Worm (Caenorhabditis elegans) whole organism, L4 larva: ENCODE measurements around the gene C55A6.10.
"Not testable (repeated sequence)": the region's sequence is repeated elsewhere in the genome, so short reads cannot be mapped to it uniquely, and the experiment has no call there.

ENCODE experiments used
- F44E2.7 ChIP-seq: fragments of 200-800 bp; sonication (Bioruptor generic); IDR thresholded peaks from 2 replicates; pipeline ENCODE4 v2.1.2; 2022; ENCODE audit warnings: missing genetic modification characterization, missing compliant biosample characterization
- R02D3.7 ChIP-seq: fragments of 150-350 bp; sonication (generic microtip); optimal IDR thresholded peaks from 3 replicates; lab custom pipeline; 2014; ENCODE audit warnings: missing biosample characterization, missing genetic modification characterization
- T20F7.1 ChIP-seq: fragments of 200-800 bp; sonication (Bioruptor generic); optimal IDR thresholded peaks from 2 replicates; lab custom pipeline; 2018; ENCODE audit warnings: mild to moderate bottlenecking, missing genetic modification characterization, missing compliant biosample characterization
- T26A8.4 ChIP-seq: fragments of 200-800 bp; sonication (Bioruptor generic); IDR thresholded peaks from 2 replicates; pipeline ENCODE4 v1.3.6; 2022; ENCODE audit warnings: missing genetic modification characterization, missing compliant biosample characterization
- ZK546.5 ChIP-seq, 2 experiments: sonication (generic microtip); optimal IDR thresholded peaks; 2 replicates each; lab custom pipeline; 2017; ENCODE audit warnings: missing biosample characterization in 2 of 2, missing genetic modification characterization in 2 of 2
- aly-2 ChIP-seq: sonication (generic microtip); optimal IDR thresholded peaks from 2 replicates; lab custom pipeline; 2018; ENCODE audit warnings: missing biosample characterization, missing genetic modification characterization
- ceh-32 ChIP-seq: sonication (generic microtip); optimal IDR thresholded peaks from 2 replicates; lab custom pipeline; 2016; ENCODE audit warnings: mild to moderate bottlenecking, missing genetic modification characterization, missing compliant biosample characterization; ENCODE audit not compliant: poor library complexity
- ceh-62 ChIP-seq: sonication (generic microtip); optimal IDR thresholded peaks from 2 replicates; lab custom pipeline; 2017; ENCODE audit warnings: missing biosample characterization, missing genetic modification characterization
- ces-1 ChIP-seq: fragments of 150-350 bp; sonication (generic microtip); optimal IDR thresholded peaks from 4 replicates; lab custom pipeline; 2014; ENCODE audit warnings: missing biosample characterization, missing genetic modification reagents, missing genetic modification characterization
- dmd-8 ChIP-seq: fragments of 200-800 bp; sonication (Bioruptor generic); IDR thresholded peaks from 2 replicates; pipeline ENCODE4 v1.3.6; 2022; ENCODE audit warnings: missing genetic modification characterization, missing compliant biosample characterization
- dve-1 ChIP-seq: sonication (generic microtip); optimal IDR thresholded peaks from 2 replicates; lab custom pipeline; 2017; ENCODE audit warnings: antibody characterized with exemption, mild to moderate bottlenecking, missing genetic modification characterization, missing compliant biosample characterization; ENCODE audit not compliant: insufficient read depth
- egl-27 ChIP-seq: sonication (generic microtip); optimal IDR thresholded peaks from 3 replicates; lab custom pipeline; 2017; ENCODE audit warnings: missing biosample characterization, missing genetic modification reagents, missing genetic modification characterization
- gei-8 ChIP-seq: fragments of 200-800 bp; sonication (Bioruptor generic); optimal IDR thresholded peaks from 2 replicates; lab custom pipeline; 2018; ENCODE audit warnings: mild to moderate bottlenecking, missing genetic modification characterization, missing compliant biosample characterization
- jun-1 ChIP-seq: fragments of 150-350 bp; optimal IDR thresholded peaks from 2 replicates; lab custom pipeline; 2014; ENCODE audit warnings: missing biosample characterization, missing genetic modification reagents, missing genetic modification characterization
- lim-7 ChIP-seq: fragments of 200-800 bp; sonication (Bioruptor generic); IDR thresholded peaks from 2 replicates; pipeline ENCODE4 v1.3.6; 2022; ENCODE audit warnings: missing genetic modification characterization, missing compliant biosample characterization
- lir-3 ChIP-seq: sonication (generic microtip); optimal IDR thresholded peaks from 2 replicates; lab custom pipeline; 2016; ENCODE audit warnings: mild to moderate bottlenecking, missing genetic modification characterization, missing compliant biosample characterization
- lsy-2 ChIP-seq, 2 experiments: fragments of 150-350 bp in 1 of 2; sonication (generic microtip) in 1 of 2; optimal IDR thresholded peaks; 2 replicates each; lab custom pipeline; 2014 to 2017; ENCODE audit warnings: missing biosample characterization in 2 of 2, missing genetic modification characterization in 2 of 2
- madf-5 ChIP-seq, 2 experiments: fragments of 200-800 bp; sonication (Bioruptor generic); IDR thresholded peaks; 2 replicates each; pipeline ENCODE4 v1.3.6; 2022; ENCODE audit warnings: missing compliant biosample characterization in 2 of 2, missing genetic modification characterization in 2 of 2
- nhr-102 ChIP-seq: sonication (generic microtip); optimal IDR thresholded peaks from 2 replicates; lab custom pipeline; 2016; ENCODE audit warnings: mild to moderate bottlenecking, missing genetic modification characterization, moderate library complexity, missing compliant biosample characterization
- nhr-11 ChIP-seq: fragments of 150-350 bp; optimal IDR thresholded peaks from 2 replicates; lab custom pipeline; 2014; ENCODE audit warnings: missing biosample characterization, missing genetic modification characterization
- nhr-25 ChIP-seq: sonication (generic microtip); optimal IDR thresholded peaks from 2 replicates; lab custom pipeline; 2017; ENCODE audit warnings: missing genetic modification characterization, mild to moderate bottlenecking, missing compliant biosample characterization, antibody characterized with exemption, moderate library complexity, borderline replicate concordance; ENCODE audit not compliant: insufficient read depth
- nhr-28 ChIP-seq: fragments of 150-350 bp; optimal IDR thresholded peaks from 2 replicates; lab custom pipeline; 2014; ENCODE audit warnings: missing biosample characterization, missing genetic modification characterization
- nhr-41 ChIP-seq: fragments of 200-800 bp; sonication (Bioruptor generic); IDR thresholded peaks from 2 replicates; pipeline ENCODE4 v1.3.6; 2022; ENCODE audit warnings: missing genetic modification reagents, missing genetic modification characterization, missing compliant biosample characterization
- nhr-42 ChIP-seq: fragments of 200-800 bp; sonication (Bioruptor generic); IDR thresholded peaks from 2 replicates; pipeline ENCODE4 v1.3.6; 2022; ENCODE audit warnings: missing genetic modification characterization, missing compliant biosample characterization
- nhr-48 ChIP-seq: sonication (generic microtip); optimal IDR thresholded peaks from 2 replicates; lab custom pipeline; 2016; ENCODE audit warnings: mild to moderate bottlenecking, missing genetic modification characterization, missing compliant biosample characterization
- pqm-1 ChIP-seq: sonication (generic microtip); optimal IDR thresholded peaks from 2 replicates; lab custom pipeline; 2017; ENCODE audit warnings: missing biosample characterization, missing genetic modification characterization
- tra-1 ChIP-seq: fragments of 200-800 bp; sonication (Bioruptor generic); IDR thresholded peaks from 2 replicates; pipeline ENCODE4 v1.3.6; 2022; ENCODE audit warnings: missing genetic modification reagents, missing genetic modification characterization, missing compliant biosample characterization
- unc-130 ChIP-seq: sonication (generic microtip); optimal IDR thresholded peaks from 2 replicates; lab custom pipeline; 2016; ENCODE audit warnings: missing genetic modification reagents, missing genetic modification characterization, missing compliant biosample characterization
- unc-62 ChIP-seq, 3 experiments: fragments of 150-350 bp in 1 of 3; sonication (generic microtip); optimal IDR thresholded peaks in 2 of 3; peaks in 1 of 3; 1 replicate in 1 of 3; 2 replicates in 2 of 3; lab custom pipeline; 2014 to 2017; ENCODE audit warnings: missing biosample characterization in 3 of 3, missing genetic modification characterization in 3 of 3, missing genetic modification reagents in 3 of 3, missing genotype in 1 of 3
- vab-7 ChIP-seq: fragments of 200-800 bp; sonication (Bioruptor generic); IDR thresholded peaks from 2 replicates; pipeline ENCODE4 v1.3.6; 2022; ENCODE audit warnings: missing genetic modification reagents, missing genetic modification characterization, missing compliant biosample characterization
- zag-1 ChIP-seq: fragments of 150-350 bp; optimal IDR thresholded peaks from 2 replicates; lab custom pipeline; 2014; ENCODE audit warnings: missing biosample characterization, missing genetic modification characterization
- zip-11 ChIP-seq: fragments of 200-800 bp; sonication (Bioruptor generic); IDR thresholded peaks from 2 replicates; pipeline ENCODE4 v1.3.6; 2022; ENCODE audit warnings: missing genetic modification characterization, missing compliant biosample characterization
- zip-2 ChIP-seq: fragments of 150-350 bp; optimal IDR thresholded peaks from 2 replicates; lab custom pipeline; 2014; ENCODE audit warnings: missing biosample characterization, missing genetic modification characterization
- ztf-7 ChIP-seq: fragments of 150-350 bp; optimal IDR thresholded peaks from 2 replicates; lab custom pipeline; 2014; ENCODE audit warnings: missing biosample characterization, missing genetic modification characterization

The C55A6.10 gene

DNA sequence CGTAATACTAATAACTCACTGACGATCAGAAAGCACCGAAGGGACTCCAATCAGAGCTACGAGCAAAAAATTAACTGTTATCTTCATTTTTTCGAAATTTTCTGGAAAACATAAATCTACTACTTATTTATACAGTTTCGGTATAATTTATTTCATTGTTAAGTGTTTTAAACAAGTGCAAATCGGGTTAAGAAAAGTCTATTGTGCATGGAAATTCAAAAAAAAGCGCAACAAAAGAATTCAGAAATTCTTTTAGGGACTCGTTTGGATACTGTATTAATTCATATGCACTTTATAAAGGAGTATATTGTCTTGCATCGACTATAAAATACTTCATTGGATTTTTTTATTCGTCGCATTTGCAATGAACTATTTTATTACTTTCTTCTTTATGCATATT, 32.9 kb upstream of the C55A6.10 start, which contains the start of the genes nas-20 and nas-21:
TSS of gene nas-20 (minus strand) at position 101 of the 400 bp plus-strand sequence.
TSS of gene nas-21 (plus strand) at position 356 of the 400 bp plus-strand sequence.
- TF ChIP-seq zip-11 (GFP tag; lab: Robert Waterston, UW) (no peak), ztf-7 (no peak)
- TF ChIP-seq, all 104 proteins: peak for 0

DNA sequence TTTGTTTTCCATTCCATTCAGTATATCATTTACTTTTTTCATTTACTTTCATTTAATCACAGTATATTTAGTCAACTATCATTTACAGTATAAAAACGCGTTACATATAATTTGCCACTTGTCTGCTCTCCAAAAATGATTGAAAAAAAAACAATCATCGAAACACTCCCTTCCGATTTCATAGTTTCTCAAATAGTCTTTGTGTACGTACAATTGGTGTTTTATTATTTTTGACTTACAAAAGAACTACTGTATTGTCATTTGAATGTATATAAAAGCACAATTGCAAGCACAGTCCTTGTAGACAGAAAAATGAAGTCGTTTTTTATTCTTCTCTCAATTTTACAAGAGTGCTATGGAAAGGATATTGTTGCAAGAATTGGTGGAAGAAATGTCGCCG, 30.7 kb upstream of the C55A6.10 start, which contains the start of gene nas-22:
TSS of gene nas-22 (plus strand) at position 301 of the 400 bp plus-strand sequence.
- TF ChIP-seq nhr-42 (GFP tag; lab: Robert Waterston, UW), result no peak
- no peak for TF ChIP-seq R02D3.7 (tag; lab: Kevin White, UChicago)
- TF ChIP-seq tra-1 (GFP tag; lab: Robert Waterston, UW), result no peak
- no peak for TF ChIP-seq F44E2.7 (GFP tag; lab: Robert Waterston, UW)
- no peak for TF ChIP-seq nhr-41
- no peak for TF ChIP-seq ZK546.5 (tag; optimal IDR thresholded peaks at IDR 0.05; lab: Kevin White, UChicago)
- no peak for TF ChIP-seq nhr-11 (tag; lab: Kevin White, UChicago)
- no peak for TF ChIP-seq pqm-1
- no peak for TF ChIP-seq unc-62 (GFP tag; optimal IDR thresholded peaks at IDR 0.05 in 1 of 2; lab: Kevin White, UChicago)
- no peak for TF ChIP-seq unc-62 (tag; optimal IDR thresholded peaks at IDR 0.05; lab: Kevin White, UChicago)
- no peak for TF ChIP-seq lir-3 (tag; lab: Kevin White, UChicago)
- no peak for TF ChIP-seq vab-7 (GFP tag; lab: Robert Waterston, UW)
- no peak for TF ChIP-seq ceh-62 (tag; lab: Kevin White, UChicago)
- TF ChIP-seq dve-1 (tag; lab: Kevin White, UChicago), result no peak

DNA sequence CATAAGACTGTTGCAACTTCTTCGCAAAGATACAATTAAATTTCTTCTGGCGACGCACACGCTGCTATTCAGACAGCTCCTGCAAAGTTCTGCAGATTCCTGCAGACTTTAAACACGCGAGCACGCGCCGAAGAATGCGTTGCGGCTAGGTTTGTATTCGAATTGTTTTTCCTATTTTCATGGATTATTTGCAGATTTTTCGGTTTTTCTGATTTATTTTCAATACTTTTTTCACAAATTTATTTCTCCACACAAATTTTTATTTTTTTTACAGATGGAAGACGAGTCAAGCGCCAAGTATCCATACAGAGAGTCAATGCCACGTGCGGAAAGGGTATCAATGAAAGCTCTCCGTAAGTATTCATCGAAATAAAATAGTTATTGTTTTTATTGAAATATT, 29.5 kb upstream of the C55A6.10 start, which contains the start of gene T11F9.7:
TSS of gene T11F9.7 (plus strand) at position 301 of the 400 bp plus-strand sequence.
- TF ChIP-seq lsy-2 (tag; optimal IDR thresholded peaks at IDR 0.05; lab: Kevin White, UChicago); ces-1 (GFP tag; lab: Kevin White, UChicago); nhr-25: not testable (repeated sequence)

DNA sequence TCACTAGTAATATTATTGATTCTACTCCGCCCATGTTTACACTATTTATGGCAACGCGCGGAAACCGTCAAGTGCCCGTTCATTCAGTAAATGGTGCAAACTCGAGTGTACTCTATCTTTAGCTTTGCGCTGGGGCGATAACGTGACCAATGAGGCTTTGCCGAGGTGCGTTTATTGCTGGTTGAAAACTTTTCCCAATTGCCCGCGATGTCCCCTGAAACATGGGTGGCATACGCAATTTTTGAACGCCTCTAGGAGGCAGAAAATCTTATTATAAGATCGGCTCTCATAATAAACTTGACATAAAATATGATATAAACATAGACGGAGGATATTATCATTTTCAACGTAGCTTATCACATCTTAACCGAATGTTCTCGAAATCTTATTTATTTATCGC, 27.1 kb upstream of the C55A6.10 start:
- TF ChIP-seq unc-130 (GFP tag; lab: Kevin White, UChicago) (peak; percentile 53), unc-62 (GFP tag; optimal IDR thresholded peaks at IDR 0.05 in 1 of 2; lab: Kevin White, UChicago) (peak in 1 of 2 experiments; percentile 41)
- not testable (repeated sequence) for TF ChIP-seq unc-62 (tag; optimal IDR thresholded peaks at IDR 0.05; lab: Kevin White, UChicago)

DNA sequence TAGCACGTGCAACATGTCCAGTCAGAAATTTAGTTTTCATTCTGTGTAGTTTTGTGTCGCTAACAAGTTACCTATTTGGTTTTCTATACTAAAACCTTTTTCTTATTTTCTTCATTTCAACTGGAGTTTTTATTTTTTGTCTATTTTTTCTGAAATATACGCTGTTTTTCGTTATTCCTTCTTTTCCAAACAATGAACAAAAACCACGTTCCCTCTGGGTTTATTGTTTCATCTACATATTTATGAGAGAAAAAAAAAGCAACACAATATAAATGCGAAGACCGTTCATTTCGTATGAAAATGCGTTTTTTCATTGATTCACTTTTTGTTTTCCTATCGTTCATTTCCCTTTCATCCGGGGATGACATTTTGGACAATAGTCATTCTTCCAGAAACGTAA, 25.7 kb upstream of the C55A6.10 start, which contains the start of gene T11F9.22:
TSS of gene T11F9.22 (plus strand) at position 301 of the 400 bp plus-strand sequence.
- TF ChIP-seq unc-62 (GFP tag; optimal IDR thresholded peaks at IDR 0.05 in 1 of 2; lab: Kevin White, UChicago), result no peak
- TF ChIP-seq unc-62 (tag; optimal IDR thresholded peaks at IDR 0.05; lab: Kevin White, UChicago), result no peak
- no peak for TF ChIP-seq zip-2 (tag; lab: Kevin White, UChicago)
- no peak for TF ChIP-seq T26A8.4
- TF ChIP-seq ceh-32 (tag; lab: Kevin White, UChicago), result no peak
- no peak for TF ChIP-seq madf-5 (GFP tag; IDR thresholded peaks at IDR 0.05; lab: Robert Waterston, UW)
- TF ChIP-seq gei-8 (GFP tag; lab: Kevin White, UChicago), result no peak
- no peak for TF ChIP-seq aly-2 (tag; lab: Kevin White, UChicago)
- TF ChIP-seq T20F7.1 (GFP tag; lab: Kevin White, UChicago), result no peak
- TF ChIP-seq nhr-28 (tag; lab: Kevin White, UChicago), result no peak
- no peak for TF ChIP-seq ces-1 (GFP tag; lab: Kevin White, UChicago)
- no peak for TF ChIP-seq jun-1 (tag; lab: Kevin White, UChicago)
- no peak for TF ChIP-seq egl-27 (tag; lab: Kevin White, UChicago)
- TF ChIP-seq nhr-48 (tag; lab: Kevin White, UChicago), result no peak
- TF ChIP-seq zag-1 (tag; lab: Kevin White, UChicago), result no peak
- no peak for TF ChIP-seq dmd-8 (GFP tag; lab: Robert Waterston, UW)
- no peak for TF ChIP-seq nhr-102 (tag; lab: Kevin White, UChicago)
- no peak for TF ChIP-seq lim-7 (GFP tag; lab: Robert Waterston, UW)
